Worm (Caenorhabditis elegans) whole organism, L1 larva: ENCODE data around the gene pars-1.

Source experiments
- C34B4.2 ChIP-seq: sonication (generic microtip); optimal IDR thresholded peaks from 2 replicates; lab custom pipeline; 2017; ENCODE audit warnings: mild to moderate bottlenecking, missing genetic modification characterization, missing compliant biosample characterization
- aly-2 ChIP-seq: fragments of 150-350 bp; optimal IDR thresholded peaks from 2 replicates; lab custom pipeline; 2014; ENCODE audit warnings: missing biosample characterization, missing genetic modification characterization
- ama-1 ChIP-seq: fragments of 150-350 bp; optimal IDR thresholded peaks from 2 replicates; lab custom pipeline; 2014
- ceh-63 ChIP-seq: fragments of 200-800 bp; sonication (Bioruptor generic); optimal IDR thresholded peaks from 2 replicates; lab custom pipeline; 2018; ENCODE audit warnings: mild to moderate bottlenecking, missing genetic modification characterization, missing compliant biosample characterization
- ceh-8 ChIP-seq: fragments of 200-800 bp; sonication (Bioruptor generic); optimal IDR thresholded peaks from 2 replicates; lab custom pipeline; 2018; ENCODE audit warnings: mild to moderate bottlenecking, missing genetic modification characterization, moderate library complexity, missing compliant biosample characterization
- ceh-82 ChIP-seq, 3 experiments: fragments of 150-350 bp in 1 of 3; sonication (generic microtip) in 2 of 3; optimal IDR thresholded peaks; 2 replicates each; lab custom pipeline; 2014 to 2017; ENCODE audit warnings: missing biosample characterization in 3 of 3, missing genetic modification characterization in 3 of 3
- ceh-88 ChIP-seq: fragments of 200-800 bp; sonication (Bioruptor generic); IDR thresholded peaks from 2 replicates; pipeline ENCODE4 v1.3.6; 2022; ENCODE audit warnings: missing genetic modification characterization, missing compliant biosample characterization
- dpl-1 ChIP-seq, 3 experiments: fragments of 150-350 bp in 2 of 3; sonication (generic microtip) in 1 of 3; optimal IDR thresholded peaks; 2 replicates each; lab custom pipeline; 2014 to 2017; ENCODE audit warnings: missing biosample characterization in 3 of 3, missing genetic modification characterization in 3 of 3, missing genetic modification reagents in 3 of 3
- efl-1 ChIP-seq, 4 experiments: fragments of 150-350 bp; optimal IDR thresholded peaks in 3 of 4; peaks in 1 of 4; 1 replicate in 1 of 4; 2 replicates in 3 of 4; lab custom pipeline; 2014; ENCODE audit warnings: missing biosample characterization in 2 of 4, missing genetic modification characterization in 2 of 4, missing genetic modification reagents in 2 of 4
- efl-3 ChIP-seq: fragments of 200-800 bp; sonication (Bioruptor generic); optimal IDR thresholded peaks from 2 replicates; lab custom pipeline; 2018; ENCODE audit warnings: mild to moderate bottlenecking, missing genetic modification characterization, missing compliant biosample characterization
- elt-2 ChIP-seq: sonication (generic microtip); optimal IDR thresholded peaks from 2 replicates; lab custom pipeline; 2016; ENCODE audit warnings: missing genetic modification characterization, mild to moderate bottlenecking, inconsistent platforms, missing compliant biosample characterization, missing genetic modification reagents
- elt-3 ChIP-seq, 6 experiments: fragments of 150-350 bp in 1 of 6; sonication (generic microtip); optimal IDR thresholded peaks; 2 replicates each; lab custom pipeline; 2017 to 2018; ENCODE audit warnings: missing biosample characterization in 6 of 6, missing genetic modification characterization in 6 of 6, inconsistent platforms in 1 of 6
- ets-5 ChIP-seq: fragments of 200-800 bp; sonication (Bioruptor generic); IDR thresholded peaks from 2 replicates; pipeline ENCODE4 v1.3.6; 2022; ENCODE audit warnings: missing genetic modification characterization, missing compliant biosample characterization
- fkh-10 ChIP-seq: sonication (generic microtip); optimal IDR thresholded peaks from 2 replicates; lab custom pipeline; 2017; ENCODE audit warnings: missing biosample characterization, missing genetic modification reagents, missing genetic modification characterization
- fos-1 ChIP-seq: fragments of 150-350 bp; optimal IDR thresholded peaks from 2 replicates; lab custom pipeline; 2014; ENCODE audit warnings: missing biosample characterization, missing genetic modification characterization
- grh-1 ChIP-seq: fragments of 200-800 bp; sonication (Bioruptor generic); IDR thresholded peaks from 2 replicates; pipeline ENCODE4 v1.3.6; 2022; ENCODE audit warnings: missing genetic modification reagents, missing genetic modification characterization, missing compliant biosample characterization
- hpl-2 ChIP-seq: fragments of 150-350 bp; optimal IDR thresholded peaks from 2 replicates; lab custom pipeline; 2014; ENCODE audit warnings: missing biosample characterization, missing genetic modification reagents, missing genetic modification characterization
- lin-14 ChIP-seq: fragments of 200-800 bp; sonication (Bioruptor generic); optimal IDR thresholded peaks from 2 replicates; lab custom pipeline; 2018; ENCODE audit warnings: mild to moderate bottlenecking, missing genetic modification characterization, moderate library complexity, missing compliant biosample characterization
- lin-35 ChIP-seq, 2 experiments: fragments of 150-350 bp; optimal IDR thresholded peaks; 2 replicates each; lab custom pipeline; 2014; ENCODE audit warnings: missing biosample characterization in 2 of 2, missing genetic modification characterization in 2 of 2, missing genetic modification reagents in 2 of 2
- lir-3 ChIP-seq: sonication (generic microtip); optimal IDR thresholded peaks from 2 replicates; lab custom pipeline; 2016; ENCODE audit warnings: mild to moderate bottlenecking, missing genetic modification characterization, moderate library complexity, missing compliant biosample characterization; ENCODE audit not compliant: poor library complexity
- lsy-2 ChIP-seq, 2 experiments: fragments of 150-350 bp; optimal IDR thresholded peaks; 2 replicates each; lab custom pipeline; 2014; ENCODE audit warnings: missing biosample characterization in 2 of 2, missing genetic modification characterization in 2 of 2
- mdl-1 ChIP-seq, 2 experiments: fragments of 150-350 bp; optimal IDR thresholded peaks; 2 replicates each; lab custom pipeline; 2014 to 2017; ENCODE audit warnings: missing biosample characterization in 2 of 2, missing genetic modification characterization in 2 of 2, inconsistent platforms in 1 of 2
- mef-2 ChIP-seq: fragments of 150-350 bp; optimal IDR thresholded peaks from 2 replicates; lab custom pipeline; 2014; ENCODE audit warnings: missing biosample characterization, missing genetic modification characterization
- mep-1 ChIP-seq: fragments of 150-350 bp; optimal IDR thresholded peaks from 2 replicates; lab custom pipeline; 2014; ENCODE audit warnings: missing biosample characterization, missing genetic modification characterization
- nhr-11 ChIP-seq: fragments of 150-350 bp; optimal IDR thresholded peaks from 2 replicates; lab custom pipeline; 2014; ENCODE audit warnings: missing biosample characterization, missing genetic modification characterization
- nhr-12 ChIP-seq: sonication (generic microtip); optimal IDR thresholded peaks from 2 replicates; lab custom pipeline; 2017; ENCODE audit warnings: missing biosample characterization, missing genetic modification characterization
- nhr-19 ChIP-seq: fragments of 200-800 bp; sonication (Bioruptor generic); conservative IDR thresholded peaks from 2 replicates; pipeline ENCODE4 v1.3.6; 2022; ENCODE audit warnings: missing genetic modification characterization, missing compliant biosample characterization
- nhr-237 ChIP-seq: fragments of 150-350 bp; optimal IDR thresholded peaks from 2 replicates; lab custom pipeline; 2014; ENCODE audit warnings: missing biosample characterization, missing genetic modification characterization
- nhr-28 ChIP-seq: fragments of 150-350 bp; optimal IDR thresholded peaks from 2 replicates; lab custom pipeline; 2014; ENCODE audit warnings: missing biosample characterization, missing genetic modification characterization
- nhr-71 ChIP-seq: sonication (generic microtip); optimal IDR thresholded peaks from 2 replicates; lab custom pipeline; 2016; ENCODE audit warnings: mild to moderate bottlenecking, missing genetic modification characterization, moderate library complexity, missing compliant biosample characterization
- nhr-76 ChIP-seq: sonication (generic microtip); optimal IDR thresholded peaks from 2 replicates; lab custom pipeline; 2017; ENCODE audit warnings: missing biosample characterization, missing genetic modification characterization
- pag-3 ChIP-seq: sonication (generic microtip); optimal IDR thresholded peaks from 2 replicates; lab custom pipeline; 2017; ENCODE audit warnings: missing genetic modification characterization, mild to moderate bottlenecking, missing compliant biosample characterization, antibody characterized with exemption, borderline replicate concordance; ENCODE audit not compliant: insufficient read depth
- pqm-1 ChIP-seq: sonication (generic microtip); optimal IDR thresholded peaks from 3 replicates; lab custom pipeline; 2017; ENCODE audit warnings: missing biosample characterization, missing genetic modification characterization
- skn-1 ChIP-seq: fragments of 150-350 bp; optimal IDR thresholded peaks from 2 replicates; lab custom pipeline; 2014; ENCODE audit warnings: missing biosample characterization, missing genetic modification characterization
- snpc-4 ChIP-seq: fragments of 150-350 bp; optimal IDR thresholded peaks from 2 replicates; lab custom pipeline; 2014; ENCODE audit warnings: missing biosample characterization, missing genetic modification characterization
- sox-4 ChIP-seq: sonication (generic microtip); optimal IDR thresholded peaks from 2 replicates; lab custom pipeline; 2016; ENCODE audit warnings: missing genetic modification characterization, missing compliant biosample characterization
- sptf-1 ChIP-seq: fragments of 150-350 bp; optimal IDR thresholded peaks from 2 replicates; lab custom pipeline; 2014; ENCODE audit warnings: missing biosample characterization, missing genetic modification characterization
- sup-37 ChIP-seq: fragments of 200-800 bp; sonication (Bioruptor generic); optimal IDR thresholded peaks from 2 replicates; lab custom pipeline; 2018; ENCODE audit warnings: mild to moderate bottlenecking, missing genetic modification characterization, missing compliant biosample characterization
- swsn-7 ChIP-seq: sonication (generic microtip); optimal IDR thresholded peaks from 2 replicates; lab custom pipeline; 2016; ENCODE audit warnings: missing genetic modification characterization, missing compliant biosample characterization
- tbx-2 ChIP-seq: sonication (generic microtip); optimal IDR thresholded peaks from 2 replicates; lab custom pipeline; 2016; ENCODE audit warnings: missing genetic modification characterization, missing compliant biosample characterization
- tlp-1 ChIP-seq: fragments of 150-350 bp; optimal IDR thresholded peaks from 2 replicates; lab custom pipeline; 2014; ENCODE audit warnings: missing biosample characterization, missing genetic modification characterization
- unc-130 ChIP-seq: fragments of 150-350 bp; optimal IDR thresholded peaks from 2 replicates; lab custom pipeline; 2017; ENCODE audit warnings: missing biosample characterization, missing genetic modification characterization, inconsistent platforms
- unc-30 ChIP-seq: sonication (generic microtip); optimal IDR thresholded peaks from 2 replicates; lab custom pipeline; 2017; ENCODE audit warnings: missing biosample characterization, missing genetic modification characterization
- unc-62 ChIP-seq: fragments of 150-350 bp; optimal IDR thresholded peaks from 2 replicates; lab custom pipeline; 2014; ENCODE audit warnings: missing biosample characterization, missing genetic modification reagents, missing genetic modification characterization
- xbp-1 ChIP-seq: sonication (generic microtip); optimal IDR thresholded peaks from 2 replicates; lab custom pipeline; 2016; ENCODE audit warnings: missing genetic modification characterization, missing compliant biosample characterization
- zag-1 ChIP-seq: fragments of 150-350 bp; optimal IDR thresholded peaks from 2 replicates; lab custom pipeline; 2014; ENCODE audit warnings: missing biosample characterization, missing genetic modification characterization
- zip-4 ChIP-seq: fragments of 200-800 bp; sonication (Bioruptor generic); optimal IDR thresholded peaks from 2 replicates; lab custom pipeline; 2018; ENCODE audit warnings: mild to moderate bottlenecking, missing genetic modification characterization, moderate library complexity, missing compliant biosample characterization
- ztf-11 ChIP-seq, 2 experiments: sonication (generic microtip); optimal IDR thresholded peaks; 2 replicates each; lab custom pipeline; 2016 to 2017; ENCODE audit warnings: missing genetic modification characterization in 2 of 2, missing biosample characterization in 1 of 2, missing compliant biosample characterization in 1 of 2

The pars-1 gene

ce11 chrIII:7203130-7203775 lies 35.6 kb upstream of the pars-1 start (continued):
- TF ChIP-seq unc-62 = no peak

ce11 chrIII:7207903-7208497 lies 30.8 kb upstream of the pars-1 start, which contains the start of gene rpl-6:
rpl-6 (plus strand) TSS chrIII:7208447.
- TF ChIP-seq aly-2 (tag; lab: Kevin White, UChicago) (peak; percentile 22), swsn-7 (tag; lab: Kevin White, UChicago) (peak; percentile 85), efl-1 (optimal IDR thresholded peaks at IDR 0.05; lab: Kevin White, UChicago) (peak; percentile 91 to 94), efl-1 (GFP tag; optimal IDR thresholded peaks at IDR 0.05 in 1 of 2; lab: Kevin White, UChicago) (peak; percentile 81 to 98), C34B4.2 (tag; lab: Kevin White, UChicago) (no peak), fos-1 (tag; lab: Kevin White, UChicago) (peak; percentile 80), hpl-2 (GFP tag; lab: Kevin White, UChicago) (peak; percentile 70), sup-37 (GFP tag; lab: Kevin White, UChicago) (no peak), skn-1 (tag; lab: Kevin White, UChicago) (peak; percentile 83), elt-3 (tag; optimal IDR thresholded peaks at IDR 0.05; lab: Kevin White, UChicago) (peak in 5 of 6 experiments; percentile 14 to 98 (median 73)), sox-4 (tag; lab: Kevin White, UChicago) (peak; percentile 20), nhr-76 (tag; lab: Kevin White, UChicago) (no peak), unc-30 (tag; lab: Kevin White, UChicago) (no peak), ztf-11 (tag; optimal IDR thresholded peaks at IDR 0.05; lab: Kevin White, UChicago) (peak in 1 of 2 experiments; percentile 66), grh-1 (GFP tag; lab: Robert Waterston, UW) (peak; percentile 80), mef-2 (tag; lab: Kevin White, UChicago) (no peak), ceh-88 (GFP tag; lab: Robert Waterston, UW) (peak; percentile 68), sptf-1 (no peak), zag-1 (tag; lab: Kevin White, UChicago) (no peak), efl-3 (GFP tag; lab: Kevin White, UChicago) (no peak), dpl-1 (GFP tag; optimal IDR thresholded peaks at IDR 0.05; lab: Kevin White, UChicago) (peak; percentile 81 to 86 (median 85)), nhr-71 (tag; lab: Kevin White, UChicago) (peak; percentile 93), lir-3 (tag; lab: Kevin White, UChicago) (peak; percentile 76), lin-35 (GFP tag; optimal IDR thresholded peaks at IDR 0.05; lab: Kevin White, UChicago) (peak; percentile 85 to 92), nhr-19 (GFP tag; lab: Robert Waterston, UW) (peak; percentile 91), ceh-8 (peak; percentile 12), tbx-2 (tag; lab: Kevin White, UChicago) (peak; percentile 86), pqm-1 (tag; lab: Kevin White, UChicago) (no peak), snpc-4 (peak; percentile 57), fkh-10 (GFP tag; lab: Kevin White, UChicago) (peak; percentile 77), lin-14 (GFP tag; lab: Kevin White, UChicago) (peak; percentile 90), xbp-1 (peak; percentile 91), lsy-2 (tag; optimal IDR thresholded peaks at IDR 0.05; lab: Kevin White, UChicago) (peak; percentile 99), nhr-11 (tag; lab: Kevin White, UChicago) (peak; percentile 88), mdl-1 (tag; optimal IDR thresholded peaks at IDR 0.05; lab: Kevin White, UChicago) (peak in 1 of 2 experiments; percentile 77), ets-5 (GFP tag; lab: Robert Waterston, UW) (no peak), pag-3 (tag; lab: Kevin White, UChicago) (no peak), ceh-82 (tag; optimal IDR thresholded peaks at IDR 0.05; lab: Kevin White, UChicago) (peak; percentile 81 to 90 (median 86)), nhr-12 (tag; lab: Kevin White, UChicago) (no peak), tlp-1 (no peak), zip-4 (GFP tag; lab: Kevin White, UChicago) (peak; percentile 45), ceh-63 (no peak), mep-1 (tag; lab: Kevin White, UChicago) (peak; percentile 91), unc-62 (no peak), unc-130 (tag; lab: Kevin White, UChicago) (peak; percentile 95), elt-2 (tag; lab: Kevin White, UChicago) (peak; percentile 57), nhr-237 (tag; lab: Kevin White, UChicago) (peak; percentile 62), ama-1 (lab: Kevin White, UChicago) (peak; percentile 55), nhr-28 (tag; lab: Kevin White, UChicago) (no peak)
